Fruit fly (Drosophila melanogaster) S2 (cell line): ENCODE measurements around the gene CCDC151.

Experiments
- CG8478 ChIP-seq: fragments of >200 bp; optimal IDR thresholded peaks from 2 replicates; lab custom pipeline; 2018
- CTCF ChIP-seq, 2 experiments: fragments of >200 bp; optimal IDR thresholded peaks; 2 replicates each; lab custom pipeline; 2018

DNA sequence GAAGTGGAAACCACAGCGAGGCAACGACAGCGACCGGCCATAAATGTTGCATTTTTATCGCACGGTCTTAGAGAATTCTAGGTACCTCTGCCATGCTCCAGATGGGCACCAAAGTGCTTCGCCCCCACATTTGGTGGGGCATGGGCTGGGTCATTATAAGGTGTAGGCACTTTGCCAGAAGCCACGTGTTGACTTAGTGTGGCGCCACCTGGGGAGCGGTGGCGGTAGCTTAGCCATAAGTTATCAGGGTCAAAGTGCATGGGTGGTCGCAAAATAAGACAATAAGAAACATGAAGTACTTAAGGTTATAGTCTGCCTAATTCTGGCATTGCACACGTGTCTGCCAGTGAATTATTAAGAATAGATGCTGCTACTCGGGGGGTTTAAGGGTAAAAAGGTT is 11.6 kb downstream of the CCDC151 start:
- no peak for TF ChIP-seq CG8478 (lab: Kevin White, UChicago)
- peak; percentile 79 to 84 for TF ChIP-seq CTCF (optimal IDR thresholded peaks at IDR 0.05; lab: Kevin White, UChicago)
